Fruit fly (Drosophila melanogaster): ENCODE measurements around the gene robl62A.

The robl62A gene

dm6 chr3L:1478998-1479680 lies 1.7 kb downstream of the robl62A start:
- TF ChIP-seq CG15710 (tag; optimal IDR thresholded peaks at IDR 0.05) (peak; percentile 67), fd96Ca (GFP tag; IDR thresholded peaks at IDR 0.05) (peak; percentile 56; the same call in 2 of the 3 replicates), CG12605 (GFP tag; IDR thresholded peaks at IDR 0.05) (0 out of 2 replicates have a peak, but pooled peaks have one; percentile 35), Pif1B (GFP tag; optimal IDR thresholded peaks at IDR 0.05) (no peak), gl (tag; optimal IDR thresholded peaks at IDR 0.05) (no peak), CG8301 (tag; optimal IDR thresholded peaks at IDR 0.05) (peak; percentile 15), Ets98B (GFP tag; IDR thresholded peaks at IDR 0.05) (peak; percentile 48; the same call in 1 of the 2 replicates), rn (GFP tag; IDR thresholded peaks at IDR 0.05) (peak; percentile 25; the same call in 1 of the 2 replicates), CG13204 (GFP tag; optimal IDR thresholded peaks at IDR 0.05) (no peak), CG4496 (GFP tag; IDR thresholded peaks at IDR 0.05) (peak; percentile 79), CG14655 (GFP tag; optimal IDR thresholded peaks at IDR 0.05) (peak; percentile 36), Pif1A (GFP tag; optimal IDR thresholded peaks at IDR 0.05) (no peak), CG34367 (tag; optimal IDR thresholded peaks at IDR 0.05) (peak; percentile 63), CG17806 (tag; optimal IDR thresholded peaks at IDR 0.05) (peak; percentile 38), EcR (GFP tag; optimal IDR thresholded peaks at IDR 0.05) (no peak), CG9948 (tag; optimal IDR thresholded peaks at IDR 0.05) (peak; percentile 49), CG8159 (tag; optimal IDR thresholded peaks at IDR 0.05) (peak; percentile 49)

DNA sequence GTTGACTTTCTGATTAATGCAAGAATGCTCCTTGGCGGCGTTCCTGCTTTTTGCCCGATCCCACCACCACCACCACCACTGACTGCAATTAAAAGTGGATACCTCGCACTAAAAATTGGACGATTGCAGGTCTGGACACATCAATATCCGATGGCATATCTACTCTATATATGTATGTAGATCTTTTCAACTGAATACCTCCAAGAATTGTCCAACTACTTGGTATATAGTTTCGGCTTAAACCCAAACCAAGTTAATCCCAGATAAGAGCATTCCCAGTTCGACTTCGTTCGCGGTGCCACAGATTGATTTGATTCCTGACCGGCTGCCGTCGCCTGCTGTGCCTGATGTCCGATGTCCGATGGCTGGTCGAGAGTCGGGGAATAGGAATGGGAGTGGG lies 7.3 kb downstream of the robl62A start:
- TF ChIP-seq CG34367 (tag; optimal IDR thresholded peaks at IDR 0.05) (no peak), CG15710 (tag; optimal IDR thresholded peaks at IDR 0.05) (peak; percentile 1), CG13204 (GFP tag; optimal IDR thresholded peaks at IDR 0.05) (no peak), Pif1B (GFP tag; optimal IDR thresholded peaks at IDR 0.05) (no peak), Pif1A (GFP tag; optimal IDR thresholded peaks at IDR 0.05) (no peak), CG14655 (GFP tag; optimal IDR thresholded peaks at IDR 0.05) (peak; percentile 79), CG10348 (GFP tag; IDR thresholded peaks at IDR 0.05) (no peak), CG17806 (tag; optimal IDR thresholded peaks at IDR 0.05) (peak; percentile 41), CG4496 (GFP tag; IDR thresholded peaks at IDR 0.05) (0 out of 3 replicates have a peak, but pooled peaks have one; percentile 17), fd96Ca (GFP tag; IDR thresholded peaks at IDR 0.05) (peak; percentile 15; the same call in 1 of the 3 replicates), D1 (tag; optimal IDR thresholded peaks at IDR 0.05) (no peak), Snoo (tag; optimal IDR thresholded peaks at IDR 0.05) (no peak), EcR (GFP tag; optimal IDR thresholded peaks at IDR 0.05) (no peak), CG8301 (tag; optimal IDR thresholded peaks at IDR 0.05) (peak; percentile 66), CG8159 (tag; optimal IDR thresholded peaks at IDR 0.05) (peak; percentile 57), CG9948 (tag; optimal IDR thresholded peaks at IDR 0.05) (peak; percentile 58), CG32121 (GFP tag; IDR thresholded peaks at IDR 0.05) (no peak), Ets98B (GFP tag; IDR thresholded peaks at IDR 0.05) (no peak), CG12605 (GFP tag; IDR thresholded peaks at IDR 0.05) (no peak), gl (tag; optimal IDR thresholded peaks at IDR 0.05) (peak; percentile 22), rn (GFP tag; IDR thresholded peaks at IDR 0.05) (no peak)

DNA sequence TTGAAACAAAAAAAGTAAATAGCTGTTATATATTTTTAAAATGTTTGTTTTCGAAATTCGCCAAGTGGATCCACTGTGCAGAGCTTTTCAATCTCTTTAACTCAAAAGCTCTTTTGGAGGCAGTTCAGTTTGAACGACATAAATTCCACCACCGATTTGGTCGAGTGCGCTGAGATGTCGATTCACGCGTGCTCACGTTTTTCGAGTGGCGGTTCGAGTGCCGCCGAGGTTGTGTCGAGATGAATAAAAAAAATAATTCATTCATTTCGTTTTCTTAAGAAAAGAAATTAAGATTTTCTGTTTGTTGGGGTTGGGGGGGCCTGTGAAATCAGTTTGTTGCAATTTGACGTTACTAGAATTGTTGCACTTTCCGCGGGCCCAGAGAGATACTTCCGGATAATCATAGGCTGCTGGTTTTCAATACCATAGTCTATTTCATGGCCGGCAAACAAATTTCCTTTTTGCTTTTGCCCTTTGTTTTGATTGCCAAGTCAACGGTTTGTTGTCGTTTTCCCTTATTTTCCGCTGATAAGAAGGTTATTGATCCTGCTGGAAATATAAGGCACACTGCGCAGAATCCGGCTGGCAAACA lies 11.3 kb downstream of the robl62A start:
- TF ChIP-seq Ets98B (GFP tag; IDR thresholded peaks at IDR 0.05) (peak; percentile 56; the same call in 1 of the 2 replicates), rn (GFP tag; IDR thresholded peaks at IDR 0.05) (no peak), CG14655 (GFP tag; optimal IDR thresholded peaks at IDR 0.05) (no peak), CG12605 (GFP tag; IDR thresholded peaks at IDR 0.05) (no peak), Pif1B (GFP tag; optimal IDR thresholded peaks at IDR 0.05) (peak; percentile 26), EcR (GFP tag; optimal IDR thresholded peaks at IDR 0.05) (peak; percentile 92), CG8301 (tag; optimal IDR thresholded peaks at IDR 0.05) (no peak), CG9948 (tag; optimal IDR thresholded peaks at IDR 0.05) (no peak), Snoo (tag; optimal IDR thresholded peaks at IDR 0.05) (peak; percentile 9), CG4496 (GFP tag; IDR thresholded peaks at IDR 0.05) (peak; percentile 14; the same call in 1 of the 3 replicates)

DNA sequence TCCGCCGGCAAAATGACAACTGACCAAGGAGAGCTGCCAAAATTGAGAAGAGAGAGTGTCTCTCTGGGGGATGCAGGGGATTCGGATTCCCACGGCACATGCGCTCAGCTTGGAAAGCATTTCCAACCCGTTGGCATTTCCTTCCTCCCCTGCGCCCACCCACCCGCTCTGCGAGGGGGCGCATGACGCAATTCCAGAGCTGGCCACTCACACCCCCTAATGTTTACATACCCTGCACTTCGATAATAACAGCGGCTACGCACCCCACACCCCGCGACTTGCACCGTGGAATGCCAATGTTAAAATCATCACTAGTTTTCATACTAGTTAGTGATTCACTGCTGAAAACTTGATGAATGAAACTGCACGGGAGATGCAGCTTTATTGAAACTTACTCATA lies 12.1 kb downstream of the robl62A start, which contains the start of gene stet:
TSS of gene stet (minus strand) at position 25 of the 400 bp plus-strand sequence.
- no peak for TF ChIP-seq CG14655 (GFP tag; optimal IDR thresholded peaks at IDR 0.05)
- no peak for TF ChIP-seq EcR (GFP tag; optimal IDR thresholded peaks at IDR 0.05)
- TF ChIP-seq CG34367 (tag; optimal IDR thresholded peaks at IDR 0.05), result no peak
- no peak for TF ChIP-seq CG13204 (GFP tag; optimal IDR thresholded peaks at IDR 0.05)
- no peak for TF ChIP-seq Snoo (tag; optimal IDR thresholded peaks at IDR 0.05)
- no peak for TF ChIP-seq Pif1A (GFP tag; optimal IDR thresholded peaks at IDR 0.05)
- no peak for TF ChIP-seq CG17806 (tag; optimal IDR thresholded peaks at IDR 0.05)
- TF ChIP-seq CG15710 (tag; optimal IDR thresholded peaks at IDR 0.05), result no peak
- peak; percentile 61; the same call in 1 of the 3 replicates for TF ChIP-seq CG4496 (GFP tag; IDR thresholded peaks at IDR 0.05)
- TF ChIP-seq fd96Ca (GFP tag; IDR thresholded peaks at IDR 0.05), result no peak
- TF ChIP-seq CG8301 (tag; optimal IDR thresholded peaks at IDR 0.05), result no peak
- no peak for TF ChIP-seq CG8159 (tag; optimal IDR thresholded peaks at IDR 0.05)
- TF ChIP-seq CG12605 (GFP tag; IDR thresholded peaks at IDR 0.05), result peak; percentile 49; the same call in 1 of the 2 replicates
- no peak for TF ChIP-seq D1 (tag; optimal IDR thresholded peaks at IDR 0.05)
- 0 out of 2 replicates have a peak, but pooled peaks have one; percentile 21 for TF ChIP-seq CG32121 (GFP tag; IDR thresholded peaks at IDR 0.05)

- TF ChIP-seq gl (tag; optimal IDR thresholded peaks at IDR 0.05) (no peak), CG32121 (GFP tag; IDR thresholded peaks at IDR 0.05) (no peak), CG8301 (tag; optimal IDR thresholded peaks at IDR 0.05) (no peak), fd96Ca (GFP tag; IDR thresholded peaks at IDR 0.05) (no peak), D1 (tag; optimal IDR thresholded peaks at IDR 0.05) (no peak), Snoo (tag; optimal IDR thresholded peaks at IDR 0.05) (no peak), CG15710 (tag; optimal IDR thresholded peaks at IDR 0.05) (no peak), EcR (GFP tag; optimal IDR thresholded peaks at IDR 0.05) (no peak), Ets98B (GFP tag; IDR thresholded peaks at IDR 0.05) (no peak), Pif1B (GFP tag; optimal IDR thresholded peaks at IDR 0.05) (no peak), CG8159 (tag; optimal IDR thresholded peaks at IDR 0.05) (no peak), CG14655 (GFP tag; optimal IDR thresholded peaks at IDR 0.05) (no peak), Pif1A (GFP tag; optimal IDR thresholded peaks at IDR 0.05) (no peak), CG17806 (tag; optimal IDR thresholded peaks at IDR 0.05) (no peak)
These were observed 18.4 kb downstream of the robl62A start for dm6 chr3L:1495803-1496202.

Measured in whole organism, pupa.